Worm (Caenorhabditis elegans) whole organism, L2 larva: Measurements from ENCODE around the gene spk-1.

ENCODE experiments used
- aly-2 ChIP-seq: fragments of 150-350 bp; optimal IDR thresholded peaks from 2 replicates; lab custom pipeline; 2014; ENCODE audit warnings: missing biosample characterization, missing genetic modification characterization
- ama-1 ChIP-seq: fragments of 150-350 bp; optimal IDR thresholded peaks from 2 replicates; lab custom pipeline; 2018; ENCODE audit warnings: inconsistent platforms
- blmp-1 ChIP-seq: sonication (generic microtip); optimal IDR thresholded peaks from 2 replicates; lab custom pipeline; 2017; ENCODE audit warnings: missing genetic modification characterization, mild to moderate bottlenecking, missing compliant biosample characterization, antibody characterized with exemption, moderate library complexity; ENCODE audit not compliant: insufficient read depth
- elt-3 ChIP-seq: sonication (generic microtip); optimal IDR thresholded peaks from 2 replicates; lab custom pipeline; 2017; ENCODE audit warnings: missing biosample characterization, missing genetic modification characterization
- fos-1 ChIP-seq: fragments of 150-350 bp; optimal IDR thresholded peaks from 2 replicates; lab custom pipeline; 2014; ENCODE audit warnings: missing biosample characterization, missing genetic modification characterization
- lin-13 ChIP-seq: fragments of 150-350 bp; optimal IDR thresholded peaks from 2 replicates; lab custom pipeline; 2014; ENCODE audit warnings: missing biosample characterization, missing genetic modification reagents, missing genetic modification characterization
- lsy-2 ChIP-seq, 2 experiments: fragments of 150-350 bp in 1 of 2; sonication (generic microtip) in 1 of 2; optimal IDR thresholded peaks; 2 replicates each; lab custom pipeline; 2014 to 2017; ENCODE audit warnings: missing biosample characterization in 2 of 2, missing genetic modification characterization in 2 of 2
- nhr-77 ChIP-seq: fragments of 150-350 bp; optimal IDR thresholded peaks from 2 replicates; lab custom pipeline; 2014; ENCODE audit warnings: missing biosample characterization, missing genetic modification characterization
- skn-1 ChIP-seq: sonication (generic microtip); optimal IDR thresholded peaks from 2 replicates; lab custom pipeline; 2017; ENCODE audit warnings: missing biosample characterization, missing genetic modification characterization
- sma-3 ChIP-seq: sonication (generic microtip); optimal IDR thresholded peaks from 2 replicates; lab custom pipeline; 2016; ENCODE audit warnings: missing genetic modification reagents, missing genetic modification characterization, missing compliant biosample characterization
- snpc-4 ChIP-seq: fragments of 150-350 bp; optimal IDR thresholded peaks from 2 replicates; lab custom pipeline; 2014; ENCODE audit warnings: missing biosample characterization, missing genetic modification characterization
- unc-62 ChIP-seq: fragments of 150-350 bp; optimal IDR thresholded peaks from 2 replicates; lab custom pipeline; 2014; ENCODE audit warnings: missing biosample characterization, missing genetic modification reagents, missing genetic modification characterization
- zag-1 ChIP-seq: fragments of 150-350 bp; optimal IDR thresholded peaks from 2 replicates; lab custom pipeline; 2014; ENCODE audit warnings: missing biosample characterization, missing genetic modification characterization
- ztf-1 ChIP-seq: fragments of 200-800 bp; sonication (Bioruptor generic); conservative IDR thresholded peaks from 2 replicates; pipeline ENCODE4 v1.3.6; 2022; ENCODE audit warnings: missing genetic modification characterization, missing compliant biosample characterization

DNA sequence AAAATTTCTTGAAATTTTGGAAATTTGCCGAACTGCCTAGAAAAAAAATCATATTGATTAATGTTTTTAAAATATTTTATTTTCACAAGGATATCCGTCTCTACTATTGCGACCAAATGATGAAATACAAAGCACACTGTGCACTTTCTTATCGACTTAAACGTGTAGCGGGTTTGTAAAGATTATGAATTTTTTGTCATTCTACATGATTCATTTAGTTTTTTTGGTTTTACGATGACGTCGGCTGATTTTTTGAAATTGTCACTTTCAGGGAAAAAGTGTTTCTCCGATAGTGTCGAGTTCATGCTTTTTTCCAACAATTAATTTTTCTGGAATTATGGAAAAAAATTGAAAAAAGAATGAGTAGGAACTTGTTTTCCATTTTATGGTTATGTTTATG, 20.2 kb downstream of the spk-1 start:
- no peak for TF ChIP-seq lsy-2 (tag; optimal IDR thresholded peaks at IDR 0.05; lab: Kevin White, UChicago)
- no peak for TF ChIP-seq elt-3 (tag; lab: Kevin White, UChicago)
- no peak for TF ChIP-seq nhr-77 (tag; lab: Kevin White, UChicago)
- TF ChIP-seq zag-1 (tag; lab: Kevin White, UChicago), result no peak
- peak; percentile 81 for TF ChIP-seq fos-1 (tag; lab: Kevin White, UChicago)
- no peak for TF ChIP-seq lin-13
- TF ChIP-seq skn-1, result no peak
- TF ChIP-seq blmp-1 (tag; lab: Kevin White, UChicago), result no peak
- no peak for TF ChIP-seq snpc-4
- TF ChIP-seq sma-3 (GFP tag; lab: Kevin White, UChicago), result no peak
- TF ChIP-seq unc-62 (GFP tag; lab: Kevin White, UChicago), result no peak
- TF ChIP-seq ztf-1, result no peak
- no peak for TF ChIP-seq aly-2
- TF ChIP-seq ama-1 (lab: Kevin White, UChicago), result no peak
